Worm (Caenorhabditis elegans) whole organism, young adult: ENCODE results near the gene C42C1.8.

Experiments used
- B0019.2 ChIP-seq: fragments of 200-800 bp; sonication (Bioruptor generic); conservative IDR thresholded peaks from 2 replicates; pipeline ENCODE4 v1.3.6; 2022; ENCODE audit warnings: missing genetic modification reagents, missing genetic modification characterization, missing compliant biosample characterization
- C06A6.2 ChIP-seq: fragments of 200-800 bp; sonication (Bioruptor generic); conservative IDR thresholded peaks from 2 replicates; pipeline ENCODE4 v1.3.6; 2022; ENCODE audit warnings: missing genetic modification characterization, missing compliant biosample characterization
- D2030.7 ChIP-seq: fragments of 200-800 bp; sonication (Bioruptor generic); IDR thresholded peaks from 2 replicates; pipeline ENCODE4 v1.3.6; 2022; ENCODE audit warnings: missing genetic modification reagents, missing genetic modification characterization, missing compliant biosample characterization
- F23B12.7 ChIP-seq: sonication (generic microtip); optimal IDR thresholded peaks from 2 replicates; lab custom pipeline; 2017; ENCODE audit warnings: missing genetic modification characterization, mild to moderate bottlenecking, missing compliant biosample characterization, antibody characterized with exemption, moderate library complexity; ENCODE audit not compliant: insufficient read depth
- F39B2.1 ChIP-seq: fragments of 200-800 bp; sonication (Bioruptor generic); IDR thresholded peaks from 2 replicates; pipeline ENCODE4 v1.3.6; 2022; ENCODE audit warnings: missing genetic modification reagents, missing genetic modification characterization, missing compliant biosample characterization
- Y53G8AR.9 ChIP-seq: fragments of 200-800 bp; sonication (Bioruptor generic); conservative IDR thresholded peaks from 2 replicates; pipeline ENCODE4 v1.3.6; 2022; ENCODE audit warnings: missing genetic modification reagents, missing genetic modification characterization, missing compliant biosample characterization
- Y79H2A.3 ChIP-seq: fragments of 200-800 bp; sonication (Bioruptor generic); conservative IDR thresholded peaks from 2 replicates; pipeline ENCODE4 v1.3.6; 2022; ENCODE audit warnings: missing genetic modification reagents, missing genetic modification characterization, missing compliant biosample characterization
- attf-5 ChIP-seq: fragments of 200-800 bp; sonication (Bioruptor generic); optimal IDR thresholded peaks from 2 replicates; lab custom pipeline; 2018; ENCODE audit warnings: mild to moderate bottlenecking, missing genetic modification characterization, missing compliant biosample characterization
- cebp-1 ChIP-seq, 2 experiments: fragments of 200-800 bp in 1 of 2; sonication (Bioruptor generic) in 1 of 2; sonication (generic microtip) in 1 of 2; IDR thresholded peaks in 1 of 2; optimal IDR thresholded peaks in 1 of 2; 2 replicates each; pipeline versions ENCODE4 v1.3.6 to Lab custom; 2017 to 2022; ENCODE audit warnings: missing compliant biosample characterization in 2 of 2, missing genetic modification characterization in 2 of 2, mild to moderate bottlenecking in 1 of 2, missing genetic modification reagents in 1 of 2, moderate library complexity in 1 of 2
- cebp-2 ChIP-seq: fragments of 200-800 bp; sonication (Bioruptor generic); IDR thresholded peaks from 2 replicates; pipeline ENCODE4 v1.3.6; 2022; ENCODE audit warnings: missing genetic modification characterization, missing compliant biosample characterization
- ceh-79 ChIP-seq: sonication (generic microtip); optimal IDR thresholded peaks from 2 replicates; lab custom pipeline; 2017; ENCODE audit warnings: mild to moderate bottlenecking, missing genetic modification characterization, missing compliant biosample characterization
- dox-1 ChIP-seq: fragments of 200-800 bp; sonication (Bioruptor generic); IDR thresholded peaks from 2 replicates; pipeline ENCODE4 v1.3.6; 2022; ENCODE audit warnings: missing genetic modification reagents, missing genetic modification characterization, missing compliant biosample characterization
- efl-1 ChIP-seq: fragments of 150-350 bp; optimal IDR thresholded peaks from 2 replicates; lab custom pipeline; 2014; ENCODE audit warnings: missing biosample characterization, missing genetic modification reagents, missing genetic modification characterization
- egl-44 ChIP-seq: fragments of 200-800 bp; sonication (Bioruptor generic); IDR thresholded peaks from 2 replicates; pipeline ENCODE4 v1.3.6; 2022; ENCODE audit warnings: missing genetic modification reagents, missing genetic modification characterization, missing compliant biosample characterization
- hlh-12 ChIP-seq: sonication (generic microtip); optimal IDR thresholded peaks from 2 replicates; lab custom pipeline; 2016; ENCODE audit warnings: missing genetic modification characterization, missing compliant biosample characterization
- hmg-1.2 ChIP-seq: fragments of 200-800 bp; sonication (Bioruptor generic); IDR thresholded peaks from 2 replicates; pipeline ENCODE4 v1.3.6; 2022; ENCODE audit warnings: missing genetic modification reagents, missing genetic modification characterization, missing compliant biosample characterization
- lin-35 ChIP-seq, 3 experiments: fragments of 150-350 bp in 2 of 3; sonication (generic microtip) in 1 of 3; optimal IDR thresholded peaks; 2 replicates each; lab custom pipeline; 2014 to 2018; ENCODE audit warnings: missing biosample characterization in 3 of 3, missing genetic modification characterization in 3 of 3, missing genetic modification reagents in 3 of 3
- lin-54 ChIP-seq: fragments of 200-800 bp; sonication (Bioruptor generic); optimal IDR thresholded peaks from 2 replicates; lab custom pipeline; 2018; ENCODE audit warnings: mild to moderate bottlenecking, missing genetic modification characterization, missing compliant biosample characterization
- lsl-1 ChIP-seq: fragments of 200-800 bp; sonication (Bioruptor generic); optimal IDR thresholded peaks from 2 replicates; lab custom pipeline; 2018; ENCODE audit warnings: mild to moderate bottlenecking, missing genetic modification characterization, moderate library complexity, missing compliant biosample characterization
- madf-6 ChIP-seq: fragments of 200-800 bp; sonication (Bioruptor generic); IDR thresholded peaks from 2 replicates; pipeline ENCODE4 v1.3.6; 2022; ENCODE audit warnings: missing genetic modification reagents, missing genetic modification characterization, missing compliant biosample characterization
- mxl-1 ChIP-seq: sonication (generic microtip); optimal IDR thresholded peaks from 2 replicates; lab custom pipeline; 2016; ENCODE audit warnings: missing genetic modification characterization, missing compliant biosample characterization
- nfyb-1 ChIP-seq: fragments of 200-800 bp; sonication (Bioruptor generic); IDR thresholded peaks from 2 replicates; pipeline ENCODE4 v1.3.6; 2022; ENCODE audit warnings: missing genetic modification reagents, missing genetic modification characterization, missing compliant biosample characterization
- nhr-80 ChIP-seq: sonication (generic microtip); optimal IDR thresholded peaks from 2 replicates; lab custom pipeline; 2016; ENCODE audit warnings: missing genetic modification characterization, missing compliant biosample characterization
- snpc-3.4 ChIP-seq: sonication (generic microtip); optimal IDR thresholded peaks from 2 replicates; lab custom pipeline; 2017; ENCODE audit warnings: missing genetic modification characterization, mild to moderate bottlenecking, missing compliant biosample characterization, antibody characterized with exemption, moderate library complexity, missing genotype, missing genetic modification reagents
- snpc-4 ChIP-seq, 5 experiments: fragments of 150-350 bp in 1 of 5; sonication (generic microtip) in 4 of 5; optimal IDR thresholded peaks; 2 replicates each; lab custom pipeline; 2014 to 2018; ENCODE audit warnings: missing genetic modification characterization in 5 of 5, missing biosample characterization in 3 of 5, antibody characterized with exemption in 2 of 5, mild to moderate bottlenecking in 2 of 5, missing compliant biosample characterization in 2 of 5, missing genotype in 2 of 5, moderate library complexity in 2 of 5, missing genetic modification reagents in 1 of 5
- unc-130 ChIP-seq: sonication (generic microtip); optimal IDR thresholded peaks from 2 replicates; lab custom pipeline; 2016; ENCODE audit warnings: missing genetic modification reagents, missing genetic modification characterization, missing compliant biosample characterization
- zfh-2 ChIP-seq: fragments of 200-800 bp; sonication (Bioruptor generic); conservative IDR thresholded peaks from 2 replicates; pipeline ENCODE4 v1.3.6; 2022; ENCODE audit warnings: missing genetic modification reagents, missing genetic modification characterization, missing compliant biosample characterization
- ztf-18 ChIP-seq: sonication (generic microtip); optimal IDR thresholded peaks from 2 replicates; lab custom pipeline; 2016; ENCODE audit warnings: missing genotype, mild to moderate bottlenecking, missing genetic modification characterization, missing compliant biosample characterization
- ztf-26 ChIP-seq: sonication (generic microtip); optimal IDR thresholded peaks from 2 replicates; lab custom pipeline; 2017; ENCODE audit warnings: missing genetic modification characterization, missing compliant biosample characterization

Gene C42C1.8

ce11 chrIV:12326932-12327331 is 36.1 kb downstream of the C42C1.8 start, which contains the start of gene F19B6.3:
Gene F19B6.3, plus strand, starts transcription at chrIV:12327232.
- TF ChIP-seq F39B2.1 (GFP tag; lab: Robert Waterston, UW) = 0 out of 2 replicates have a peak, but pooled peaks have one; percentile 10

ce11 chrIV:12330840-12331359 is 40.1 kb downstream of the C42C1.8 start, which contains the start of gene ufd-1:
Gene ufd-1, minus strand, starts transcription at chrIV:12330890.
- TF ChIP-seq F23B12.7 (tag; lab: Kevin White, UChicago) (peak; percentile 20), unc-130 (GFP tag; lab: Kevin White, UChicago) (no peak), ceh-79 (no peak), lin-54 (peak; percentile 2), ztf-18 (tag; lab: Kevin White, UChicago) (no peak), Y79H2A.3 (GFP tag; lab: Robert Waterston, UW) (0 out of 2 replicates have a peak, but pooled peaks have one; percentile 19), attf-5 (GFP tag; lab: Kevin White, UChicago) (peak; percentile 3), lsl-1 (GFP tag; lab: Kevin White, UChicago) (peak; percentile 7), dox-1 (GFP tag; lab: Robert Waterston, UW) (no peak), hlh-12 (tag; lab: Kevin White, UChicago) (no peak), cebp-1 (GFP tag; IDR thresholded peaks at IDR 0.05; lab: Robert Waterston, UW) (no peak), cebp-1 (tag; optimal IDR thresholded peaks at IDR 0.05; lab: Kevin White, UChicago) (peak; percentile 24), ztf-26 (no peak), snpc-4 (GFP tag; optimal IDR thresholded peaks at IDR 0.05; lab: Kevin White, UChicago) (no peak), snpc-4 (tag; optimal IDR thresholded peaks at IDR 0.05; lab: Kevin White, UChicago) (peak in 1 of 4 experiments; percentile 30), egl-44 (GFP tag; lab: Robert Waterston, UW) (no peak)
- TF ChIP-seq, all 124 proteins: peak for 7

DNA sequence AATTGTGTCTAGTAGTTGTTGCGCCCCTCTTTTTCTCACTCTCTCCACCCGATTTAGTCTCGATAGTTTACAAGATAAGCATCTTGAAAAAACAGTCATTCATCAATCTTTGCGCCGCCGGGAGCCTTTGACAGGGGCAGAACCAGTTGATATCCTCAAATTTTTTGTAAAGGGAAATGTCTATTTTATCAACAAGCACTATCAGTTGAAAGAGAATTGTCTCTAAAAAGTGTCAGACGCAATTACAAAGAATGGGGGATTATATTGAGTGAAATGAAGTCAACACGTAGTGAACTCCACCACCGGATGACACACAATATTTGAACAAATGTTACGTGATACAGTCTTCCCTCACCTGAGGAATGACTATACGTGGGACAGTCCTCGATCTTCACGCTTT is 43.3 kb downstream of the C42C1.8 start:
- TF ChIP-seq dox-1 (GFP tag; lab: Robert Waterston, UW) (peak; percentile 29; the same call in 1 of the 2 replicates), cebp-1 (GFP tag; IDR thresholded peaks at IDR 0.05; lab: Robert Waterston, UW) (no peak), cebp-1 (tag; optimal IDR thresholded peaks at IDR 0.05; lab: Kevin White, UChicago) (no peak), nhr-80 (tag; lab: Kevin White, UChicago) (peak; percentile 73), hmg-1.2 (GFP tag; lab: Robert Waterston, UW) (0 out of 2 replicates have a peak, but pooled peaks have one; percentile 4), madf-6 (GFP tag; lab: Robert Waterston, UW) (0 out of 2 replicates have a peak, but pooled peaks have one; percentile 1)

- TF ChIP-seq lin-54 = peak; percentile 26
- 0 out of 2 replicates have a peak, but pooled peaks have one; percentile 18 for TF ChIP-seq B0019.2 (GFP tag; lab: Robert Waterston, UW)
- peak; percentile 37 for TF ChIP-seq efl-1 (GFP tag; lab: Kevin White, UChicago)
- TF ChIP-seq lin-35 (GFP tag; optimal IDR thresholded peaks at IDR 0.05; lab: Kevin White, UChicago) = peak in 1 of 3 experiments; percentile 25
- TF ChIP-seq Y53G8AR.9 (GFP tag; lab: Robert Waterston, UW) = no peak
- TF ChIP-seq, all 124 proteins: peak for 4
These were observed 43.9 kb downstream of the C42C1.8 start for ce11 chrIV:12334708-12335107.

DNA sequence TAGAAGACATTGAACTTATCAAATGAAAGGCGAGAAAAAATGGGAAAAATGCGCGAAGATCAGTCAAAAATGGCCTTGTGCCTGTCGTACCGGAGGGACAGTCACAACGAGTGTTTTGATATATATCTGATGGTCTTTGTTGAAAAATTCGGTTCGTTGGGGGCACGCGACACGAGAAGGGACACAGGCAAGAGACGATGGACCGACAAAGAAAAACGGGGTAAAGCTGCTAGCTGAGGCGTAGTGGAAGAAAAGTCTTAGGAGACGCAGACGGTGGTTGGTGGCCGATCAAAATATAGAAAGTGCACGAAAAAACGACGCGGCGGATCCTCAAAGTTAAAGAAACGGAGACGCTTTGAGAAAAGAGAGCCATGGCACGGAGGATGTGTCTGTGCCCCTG is 44.4 kb downstream of the C42C1.8 start:
- TF ChIP-seq hmg-1.2 (GFP tag; lab: Robert Waterston, UW) = peak; percentile 18; the same call in 1 of the 2 replicates
- no peak for TF ChIP-seq C06A6.2
- peak; percentile 80; the same call in 1 of the 2 replicates for TF ChIP-seq cebp-2
- TF ChIP-seq cebp-1 (GFP tag; IDR thresholded peaks at IDR 0.05; lab: Robert Waterston, UW) = no peak
- TF ChIP-seq cebp-1 (tag; optimal IDR thresholded peaks at IDR 0.05; lab: Kevin White, UChicago) = peak; percentile 41
- peak; percentile 74 for TF ChIP-seq zfh-2 (GFP tag; lab: Robert Waterston, UW)
- TF ChIP-seq attf-5 (GFP tag; lab: Kevin White, UChicago) = peak; percentile 10
- TF ChIP-seq ceh-79 = no peak
- no peak for TF ChIP-seq mxl-1 (tag; lab: Kevin White, UChicago)
- 0 out of 2 replicates have a peak, but pooled peaks have one; percentile 22 for TF ChIP-seq D2030.7 (GFP tag; lab: Robert Waterston, UW)
- TF ChIP-seq nfyb-1 (GFP tag; lab: Robert Waterston, UW) = 0 out of 2 replicates have a peak, but pooled peaks have one; percentile 29
- TF ChIP-seq nhr-80 (tag; lab: Kevin White, UChicago) = peak; percentile 25
- no peak for TF ChIP-seq snpc-3.4 (tag; lab: Kevin White, UChicago)
- TF ChIP-seq, all 124 proteins: peak for 8
